Worm (Caenorhabditis elegans): ENCODE results near the gene Y57G7A.3.

DNA sequence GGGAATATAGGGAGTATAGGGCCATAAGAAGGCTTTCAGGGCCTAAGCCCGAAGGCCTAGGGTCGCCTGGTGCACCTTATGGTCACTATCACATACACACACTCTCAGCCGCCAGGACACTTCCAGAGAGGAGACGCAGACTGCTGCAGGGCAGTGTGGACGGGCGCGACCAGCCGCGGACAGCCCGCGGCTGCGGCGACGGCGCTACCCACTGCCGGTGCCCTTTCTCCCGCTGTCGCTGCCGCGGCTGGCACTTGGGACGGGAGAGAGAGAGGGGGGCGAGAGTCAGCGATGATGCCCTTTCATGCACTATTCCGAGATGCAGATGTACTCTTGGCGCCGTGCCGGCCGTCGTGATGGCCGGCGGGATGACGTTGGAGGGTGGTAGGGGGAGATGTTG, 47.7 kb upstream of the Y57G7A.3 start:
- TF ChIP-seq him-1 (tag; optimal IDR thresholded peaks at IDR 0.05) (no peak), W03F9.2 (tag; optimal IDR thresholded peaks at IDR 0.05) (no peak)

All from whole organism, L4/young adult.